Worm (Caenorhabditis elegans) whole organism, mixed stage, embryonic: ENCODE measurements around the gene Y45F3A.9.

Experiments
- blmp-1 ChIP-seq: fragments of 150-350 bp; optimal IDR thresholded peaks from 2 replicates; lab custom pipeline; 2014; ENCODE audit warnings: missing biosample characterization, missing genetic modification characterization
- elt-3 ChIP-seq: fragments of 150-350 bp; optimal IDR thresholded peaks from 2 replicates; lab custom pipeline; 2014; ENCODE audit warnings: missing biosample characterization, missing genetic modification characterization
- ham-2 ChIP-seq: fragments of 200-800 bp; sonication (Bioruptor generic); optimal IDR thresholded peaks from 2 replicates; lab custom pipeline; 2018; ENCODE audit warnings: mild to moderate bottlenecking, missing genetic modification characterization, missing compliant biosample characterization
- nhr-28 ChIP-seq: fragments of 150-350 bp; optimal IDR thresholded peaks from 2 replicates; lab custom pipeline; 2014; ENCODE audit warnings: missing biosample characterization, missing genetic modification characterization
- pha-4 ChIP-seq: fragments of 150-350 bp; optimal IDR thresholded peaks from 2 replicates; lab custom pipeline; 2018; ENCODE audit warnings: missing biosample characterization, missing genetic modification reagents, missing genetic modification characterization
- snpc-4 ChIP-seq: fragments of 150-350 bp; optimal IDR thresholded peaks from 2 replicates; lab custom pipeline; 2014; ENCODE audit warnings: missing biosample characterization, missing genetic modification characterization
- tbx-8 ChIP-seq: fragments of 200-800 bp; sonication (Bioruptor generic); optimal IDR thresholded peaks from 2 replicates; lab custom pipeline; 2018; ENCODE audit warnings: mild to moderate bottlenecking, missing genetic modification characterization, moderate library complexity, missing compliant biosample characterization
- unc-62 ChIP-seq: fragments of 150-350 bp; optimal IDR thresholded peaks from 2 replicates; lab custom pipeline; 2014; ENCODE audit warnings: missing biosample characterization, missing genetic modification reagents, missing genetic modification characterization

DNA sequence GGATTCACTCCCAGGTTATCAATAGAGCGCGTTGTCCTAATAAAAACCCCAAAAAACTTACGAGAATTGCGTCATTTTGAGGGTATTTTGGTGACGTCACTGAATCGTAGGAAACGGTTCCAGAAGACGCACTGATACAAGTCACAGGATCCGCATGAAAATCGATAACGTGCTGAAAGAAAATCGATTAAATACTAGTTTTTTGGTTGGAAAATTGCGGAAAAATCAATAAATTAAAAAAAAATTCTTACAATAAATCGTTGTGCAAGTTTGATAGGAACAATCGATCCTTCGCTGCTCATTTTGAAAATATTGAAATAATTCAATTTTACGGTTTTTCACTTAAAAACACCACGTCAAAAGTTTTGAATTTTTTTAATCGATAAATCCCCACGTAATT, 8.3 kb upstream of the Y45F3A.9 start, which contains the start of gene Y39A1A.2:
- TF ChIP-seq pha-4 (tag; lab: Kevin White, UChicago) (no peak), snpc-4 (no peak), blmp-1 (tag; lab: Kevin White, UChicago) (no peak), nhr-28 (tag; lab: Kevin White, UChicago) (no peak), unc-62 (GFP tag; lab: Kevin White, UChicago) (no peak), ham-2 (GFP tag; lab: Kevin White, UChicago) (no peak), tbx-8 (GFP tag; lab: Kevin White, UChicago) (no peak), elt-3 (tag; lab: Kevin White, UChicago) (no peak)
